Worm (Caenorhabditis elegans) whole organism, L4/young adult: ENCODE data around the gene K09F6.9.

ENCODE experiments used
- dao-5 ChIP-seq: sonication (generic microtip); optimal IDR thresholded peaks from 2 replicates; lab custom pipeline; 2016; ENCODE audit warnings: missing genotype, missing genetic modification characterization, moderate library complexity, missing compliant biosample characterization
- him-1 ChIP-seq: sonication (generic microtip); optimal IDR thresholded peaks from 2 replicates; lab custom pipeline; 2016; ENCODE audit warnings: missing genotype, missing genetic modification reagents, missing genetic modification characterization, missing compliant biosample characterization

DNA sequence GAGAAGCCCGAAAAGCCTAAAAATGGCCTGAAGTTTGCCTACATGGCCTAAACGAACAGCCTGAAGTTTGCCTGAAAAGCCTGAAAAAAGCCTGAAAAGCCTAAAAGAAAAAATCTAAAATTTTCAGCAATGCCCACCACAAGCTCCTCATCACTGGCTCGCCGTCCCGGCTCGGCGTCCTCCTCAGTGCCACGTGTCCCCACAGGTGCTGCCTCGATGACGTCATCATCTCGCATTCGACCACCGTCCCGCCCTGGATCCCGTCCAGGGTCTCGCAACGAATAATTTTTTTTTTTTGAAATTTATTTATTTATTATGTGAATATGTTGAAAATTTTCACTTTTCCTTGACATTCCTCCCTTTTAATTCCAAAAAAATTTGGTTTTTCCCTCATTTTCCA lies 28.8 kb downstream of the K09F6.9 start:
- TF ChIP-seq him-1 (tag; lab: Kevin White, UChicago) (no peak), dao-5 (tag; lab: Kevin White, UChicago) (no peak)
